Fruit fly (Drosophila melanogaster): ENCODE measurements around the gene tHMG2.

Gene tHMG2

DNA sequence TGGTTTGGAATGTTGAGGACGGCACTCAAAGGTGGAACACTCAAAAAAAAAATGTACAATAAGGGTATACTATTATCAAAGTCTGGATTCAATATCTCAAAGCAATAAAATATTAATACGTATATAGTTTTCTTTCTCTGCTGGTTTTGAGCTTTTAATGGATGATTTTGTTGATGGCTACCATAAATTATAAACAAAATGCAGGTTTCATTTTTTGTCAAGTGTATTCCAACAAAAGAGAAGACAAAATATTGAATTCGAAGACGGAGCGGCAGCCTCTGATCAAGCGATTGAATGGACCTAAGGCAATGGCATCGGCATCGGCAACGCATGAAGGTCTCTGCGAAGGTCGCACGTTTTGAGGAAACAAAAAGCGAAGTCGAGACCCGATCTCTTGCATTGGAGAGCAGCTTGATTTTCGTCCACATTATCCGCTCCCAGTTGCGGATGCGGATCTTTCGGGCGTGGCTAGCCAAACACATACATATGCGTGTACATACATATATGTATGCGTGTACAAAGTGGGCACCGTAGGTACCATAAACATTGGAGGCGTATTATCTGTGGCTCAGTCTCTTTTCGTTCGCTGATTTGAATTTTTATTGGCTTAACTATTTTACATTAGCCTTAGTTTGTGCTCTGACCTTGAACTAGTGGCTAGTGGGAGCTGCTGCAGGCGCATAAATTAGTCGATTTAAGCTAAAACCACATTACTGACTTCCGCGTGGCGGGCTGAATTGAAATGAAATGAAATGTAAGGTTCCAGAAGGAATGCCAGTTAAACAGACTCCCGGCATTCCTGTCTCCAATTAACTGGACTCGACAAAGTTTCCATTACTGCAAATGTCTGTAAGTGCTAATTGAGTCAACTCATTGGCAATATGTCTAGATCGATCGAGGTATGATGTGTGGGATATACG is 44.0 kb downstream of the tHMG2 start (continued):
- TF ChIP-seq CG10565 (GFP tag; optimal IDR thresholded peaks at IDR 0.05) (no peak), CG10209 (GFP tag; optimal IDR thresholded peaks at IDR 0.05) (peak; percentile 28), CG10654 (GFP tag; optimal IDR thresholded peaks at IDR 0.05) (no peak), Bgb (GFP tag; IDR thresholded peaks at IDR 0.05; ENCODE audit: partially characterized antibody) (no peak), H15 (GFP tag; IDR thresholded peaks at IDR 0.05) (peak; percentile 14; the same call in 1 of the 3 replicates), CG11085 (GFP tag; IDR thresholded peaks at IDR 0.05) (no peak), Lpt (GFP tag; optimal IDR thresholded peaks at IDR 0.05) (no peak), dpn (GFP tag; optimal IDR thresholded peaks at IDR 0.05) (peak; percentile 37 to 48), CG1832 (GFP tag; optimal IDR thresholded peaks at IDR 0.05) (no peak), eve (GFP tag; optimal IDR thresholded peaks at IDR 0.05) (no peak), CG18262 (tag; optimal IDR thresholded peaks at IDR 0.05) (peak; percentile 23), CG10979 (tag; optimal IDR thresholded peaks at IDR 0.05) (peak; percentile 44), Nf-YC (tag; optimal IDR thresholded peaks at IDR 0.05) (no peak), pb (GFP tag; optimal IDR thresholded peaks at IDR 0.05) (no peak), CG1603 (tag; optimal IDR thresholded peaks at IDR 0.05) (peak; percentile 4), ewg (GFP tag; optimal IDR thresholded peaks at IDR 0.05) (peak; percentile 24), CG30431 (GFP tag; optimal IDR thresholded peaks at IDR 0.05) (no peak), lab (GFP tag; optimal IDR thresholded peaks at IDR 0.05) (peak; percentile 37), CG11093 (GFP tag; IDR thresholded peaks at IDR 0.05) (no peak; the same call in 2 of the 3 replicates), CG17612 (GFP tag; IDR thresholded peaks at IDR 0.05) (no peak), CG7987 (GFP tag; optimal IDR thresholded peaks at IDR 0.05) (no peak), gcm2 (GFP tag; optimal IDR thresholded peaks at IDR 0.05) (no peak), BEAF-32 (GFP tag; optimal IDR thresholded peaks at IDR 0.05) (no peak), sisA (GFP tag; IDR thresholded peaks at IDR 0.05) (peak; percentile 37; the same call in 1 of the 2 replicates), Hsf (GFP tag; optimal IDR thresholded peaks at IDR 0.05) (peak; percentile 10), ap (GFP tag; IDR thresholded peaks at IDR 0.05) (no peak), sd (tag; optimal IDR thresholded peaks at IDR 0.05) (peak; percentile 86), CG1529 (GFP tag; optimal IDR thresholded peaks at IDR 0.05) (no peak), CG17912 (GFP tag; optimal IDR thresholded peaks at IDR 0.05) (no peak), CG12155 (GFP tag; optimal IDR thresholded peaks at IDR 0.05) (peak; percentile 5), Dref (GFP tag; IDR thresholded peaks at IDR 0.05) (no peak), CG13424 (tag; optimal IDR thresholded peaks at IDR 0.05) (peak; percentile 48), Kr (GFP tag; optimal IDR thresholded peaks at IDR 0.05) (no peak), sima (GFP tag; optimal IDR thresholded peaks at IDR 0.05) (no peak), CG2712 (tag; optimal IDR thresholded peaks at IDR 0.05) (peak; percentile 40), ac (GFP tag; optimal IDR thresholded peaks at IDR 0.05) (no peak), CG17829 (tag; optimal IDR thresholded peaks at IDR 0.05) (no peak), wek (GFP tag; optimal IDR thresholded peaks at IDR 0.05) (no peak), CG12391 (tag; optimal IDR thresholded peaks at IDR 0.05) (peak; percentile 55), CG3065 (GFP tag; optimal IDR thresholded peaks at IDR 0.05) (no peak), ara (GFP tag; IDR thresholded peaks at IDR 0.05) (no peak), CG11695 (GFP tag; IDR thresholded peaks at IDR 0.05) (0 out of 3 replicates have a peak, but pooled peaks have one; percentile 45), CG34224 (GFP tag; IDR thresholded peaks at IDR 0.05; ENCODE audit: partially characterized antibody) (no peak), CHES-1-like (GFP tag; optimal IDR thresholded peaks at IDR 0.05) (no peak), CG34376 (GFP tag; optimal IDR thresholded peaks at IDR 0.05) (no peak), CG12071 (GFP tag; optimal IDR thresholded peaks at IDR 0.05) (peak; percentile 11), lbe (GFP tag; optimal IDR thresholded peaks at IDR 0.05) (no peak), da (GFP tag; optimal IDR thresholded peaks at IDR 0.05) (no peak), CG2889 (GFP tag; IDR thresholded peaks at IDR 0.05) (0 out of 3 replicates have a peak, but pooled peaks have one; percentile 30)
